Fruit fly (Drosophila melanogaster) whole organism, embryonic: ENCODE results near the gene CG43755.
A peak's percentile ranks its signal among the peaks of the same experiment; 100 is the strongest.

Experiments
- Asciz ChIP-seq: fragments of 200-800 bp; sonication (Bioruptor generic); optimal IDR thresholded peaks from 2 replicates; lab custom pipeline; 2017; ENCODE audit warnings: missing biosample characterization, mild to moderate bottlenecking, missing genetic modification characterization, missing genetic modification reagents
- Atf-2 ChIP-seq: fragments of 200-800 bp; sonication (Bioruptor generic); optimal IDR thresholded peaks from 2 replicates; lab custom pipeline; 2016; ENCODE audit warnings: missing biosample characterization, missing genetic modification characterization
- B-H1 ChIP-seq: fragments of 200-800 bp; sonication (Bioruptor generic); IDR thresholded peaks from 3 replicates; pipeline ENCODE4 v1.3.6; 2022; ENCODE audit warnings: missing biosample characterization, missing genetic modification characterization
- CG10366 ChIP-seq: fragments of 200-800 bp; sonication (Bioruptor generic); IDR thresholded peaks from 2 replicates; pipeline ENCODE4 v1.3.6; 2022; ENCODE audit warnings: missing biosample characterization, missing genetic modification characterization
- CG10979 ChIP-seq: fragments of 200-800 bp; sonication (Bioruptor generic); optimal IDR thresholded peaks from 2 replicates; lab custom pipeline; 2018; ENCODE audit warnings: missing biosample characterization, mild to moderate bottlenecking, missing genetic modification characterization, moderate library complexity
- CG11695 ChIP-seq: fragments of 200-800 bp; sonication (Bioruptor generic); IDR thresholded peaks from 3 replicates; pipeline ENCODE4 v1.3.6; 2022; ENCODE audit warnings: missing biosample characterization, missing genetic modification characterization
- CG11696 ChIP-seq: fragments of 200-800 bp; sonication (Bioruptor generic); IDR thresholded peaks from 2 replicates; pipeline ENCODE4 v1.3.6; 2022; ENCODE audit warnings: missing biosample characterization, missing genetic modification characterization
- CG12299 ChIP-seq: fragments of 200-800 bp; sonication (Bioruptor generic); optimal IDR thresholded peaks from 2 replicates; lab custom pipeline; 2018; ENCODE audit warnings: missing biosample characterization, mild to moderate bottlenecking, missing genetic modification characterization
- CG1233 ChIP-seq: fragments of 200-800 bp; sonication (Bioruptor generic); optimal IDR thresholded peaks from 4 replicates; lab custom pipeline; 2018; ENCODE audit warnings: missing biosample characterization, mild to moderate bottlenecking, missing genetic modification characterization
- CG13775 ChIP-seq: fragments of 200-800 bp; sonication (Bioruptor generic); optimal IDR thresholded peaks from 3 replicates; lab custom pipeline; 2017; ENCODE audit warnings: missing biosample characterization, mild to moderate bottlenecking, missing genetic modification characterization
- CG15696 ChIP-seq: fragments of 200-800 bp; sonication (Bioruptor generic); optimal IDR thresholded peaks from 2 replicates; lab custom pipeline; 2019; ENCODE audit warnings: missing biosample characterization, mild to moderate bottlenecking, missing genetic modification characterization, moderate library complexity
- CG1602 ChIP-seq: fragments of 200-800 bp; sonication (Bioruptor generic); optimal IDR thresholded peaks from 3 replicates; lab custom pipeline; 2016; ENCODE audit warnings: missing biosample characterization, missing genetic modification characterization
- CG1647 ChIP-seq: fragments of 200-800 bp; sonication (Bioruptor generic); optimal IDR thresholded peaks from 3 replicates; lab custom pipeline; 2016; ENCODE audit warnings: missing biosample characterization, missing genetic modification characterization
- CG16863 ChIP-seq: fragments of 200-800 bp; sonication (Bioruptor generic); optimal IDR thresholded peaks from 3 replicates; lab custom pipeline; 2016; ENCODE audit warnings: missing biosample characterization, missing genetic modification characterization
- CG18476 ChIP-seq: fragments of 200-800 bp; sonication (Bioruptor generic); optimal IDR thresholded peaks from 2 replicates; lab custom pipeline; 2016; ENCODE audit warnings: missing biosample characterization, mild to moderate bottlenecking, missing genetic modification characterization
- CG18619 ChIP-seq: fragments of 200-800 bp; sonication (Bioruptor generic); optimal IDR thresholded peaks from 3 replicates; lab custom pipeline; 2017; ENCODE audit warnings: missing biosample characterization, mild to moderate bottlenecking, missing genetic modification characterization
- CG32772 ChIP-seq: fragments of 200-800 bp; sonication (Bioruptor generic); IDR thresholded peaks from 2 replicates; pipeline ENCODE4 v1.3.6; 2022; ENCODE audit warnings: missing biosample characterization, missing genetic modification characterization
- CG5245 ChIP-seq: fragments of 200-800 bp; sonication (Bioruptor generic); optimal IDR thresholded peaks from 3 replicates; lab custom pipeline; 2016; ENCODE audit warnings: missing biosample characterization, missing genetic modification characterization
- CG6654 ChIP-seq: fragments of 200-800 bp; sonication (Bioruptor generic); optimal IDR thresholded peaks from 2 replicates; lab custom pipeline; 2017; ENCODE audit warnings: missing biosample characterization, mild to moderate bottlenecking, missing genetic modification characterization
- CG7745 ChIP-seq: fragments of 200-800 bp; sonication (Bioruptor generic); optimal IDR thresholded peaks from 2 replicates; lab custom pipeline; 2018; ENCODE audit warnings: missing biosample characterization, mild to moderate bottlenecking, missing genetic modification characterization, moderate library complexity
- CG8765 ChIP-seq: fragments of 200-800 bp; sonication (Bioruptor generic); IDR thresholded peaks from 2 replicates; pipeline ENCODE4 v1.3.6; 2022; ENCODE audit warnings: missing biosample characterization, missing genetic modification characterization
- Dfd ChIP-seq, 2 experiments: fragments of >200 bp; optimal IDR thresholded peaks; 2 replicates each; lab custom pipeline; 2017; ENCODE audit warnings: missing biosample characterization in 2 of 2, missing genetic modification characterization in 2 of 2
- E2f1 ChIP-seq: fragments of 200-800 bp; sonication (Bioruptor generic); IDR thresholded peaks from 2 replicates; pipeline ENCODE4 v1.3.6; 2022; ENCODE audit warnings: missing biosample characterization, missing genetic modification characterization
- HLHmδ ChIP-seq: fragments of 200-800 bp; sonication (Bioruptor generic); optimal IDR thresholded peaks from 2 replicates; lab custom pipeline; 2018; ENCODE audit warnings: missing biosample characterization, mild to moderate bottlenecking, missing genetic modification characterization, moderate library complexity
- Hmr ChIP-seq: fragments of 200-800 bp; sonication (Bioruptor generic); optimal IDR thresholded peaks from 3 replicates; lab custom pipeline; 2017; ENCODE audit warnings: mild to moderate bottlenecking, missing biosample characterization, missing genetic modification reagents, missing genetic modification characterization
- Kr ChIP-seq: fragments of 200-800 bp; sonication (Bioruptor generic); optimal IDR thresholded peaks from 2 replicates; lab custom pipeline; 2017; ENCODE audit warnings: missing biosample characterization, mild to moderate bottlenecking, missing genetic modification characterization
- Oli ChIP-seq: fragments of 200-800 bp; sonication (Bioruptor generic); optimal IDR thresholded peaks from 2 replicates; lab custom pipeline; 2018; ENCODE audit warnings: missing biosample characterization, mild to moderate bottlenecking, missing genetic modification characterization, moderate library complexity
- PHDP ChIP-seq: fragments of 200-800 bp; sonication (Bioruptor generic); optimal IDR thresholded peaks from 3 replicates; lab custom pipeline; 2018; ENCODE audit warnings: missing biosample characterization, mild to moderate bottlenecking, missing genetic modification characterization, moderate library complexity
- Rfx ChIP-seq: fragments of 200-800 bp; sonication (Bioruptor generic); IDR thresholded peaks from 2 replicates; pipeline ENCODE4 v1.3.6; 2022; ENCODE audit warnings: missing biosample characterization, missing genetic modification characterization
- Rx ChIP-seq: fragments of 200-800 bp; sonication (Bioruptor generic); IDR thresholded peaks from 2 replicates; pipeline ENCODE4 v1.3.6; 2022; ENCODE audit warnings: missing biosample characterization, missing genetic modification characterization
- Spps ChIP-seq: fragments of 200-800 bp; sonication (Bioruptor generic); optimal IDR thresholded peaks from 2 replicates; lab custom pipeline; 2018; ENCODE audit warnings: missing biosample characterization, mild to moderate bottlenecking, missing genetic modification characterization
- Xrp1 ChIP-seq: fragments of 200-800 bp; sonication (Bioruptor generic); IDR thresholded peaks from 2 replicates; pipeline ENCODE4 v1.3.6; 2022; ENCODE audit warnings: missing biosample characterization, missing genetic modification characterization
- bowl ChIP-seq: fragments of 200-800 bp; sonication (Bioruptor generic); IDR thresholded peaks from 2 replicates; pipeline ENCODE4 v1.3.6; 2022; ENCODE audit warnings: missing biosample characterization, missing genetic modification characterization
- cad ChIP-seq: fragments of >200 bp; optimal IDR thresholded peaks from 2 replicates; lab custom pipeline; 2017; ENCODE audit warnings: missing biosample characterization, missing genetic modification characterization
- ci ChIP-seq: fragments of 200-800 bp; sonication (Bioruptor generic); IDR thresholded peaks from 3 replicates; pipeline ENCODE4 v1.3.6; 2022; ENCODE audit warnings: missing biosample characterization, missing genetic modification characterization
- dan ChIP-seq: fragments of 200-800 bp; sonication (Bioruptor generic); IDR thresholded peaks from 2 replicates; pipeline ENCODE4 v1.3.6; 2022; ENCODE audit warnings: missing biosample characterization, missing genetic modification characterization
- grn ChIP-seq: fragments of 200-800 bp; sonication (Bioruptor generic); optimal IDR thresholded peaks from 3 replicates; lab custom pipeline; 2017; ENCODE audit warnings: missing biosample characterization, missing genetic modification characterization
- ham ChIP-seq: fragments of 200-800 bp; sonication (Bioruptor generic); IDR thresholded peaks from 2 replicates; pipeline ENCODE4 v1.3.6; 2022; ENCODE audit warnings: missing biosample characterization, missing genetic modification characterization
- mirr ChIP-seq: fragments of 200-800 bp; sonication (Bioruptor generic); optimal IDR thresholded peaks from 3 replicates; lab custom pipeline; 2018; ENCODE audit warnings: missing biosample characterization, mild to moderate bottlenecking, missing genetic modification characterization
- nau ChIP-seq: fragments of 200-800 bp; sonication (Bioruptor generic); optimal IDR thresholded peaks from 3 replicates; lab custom pipeline; 2017; ENCODE audit warnings: missing biosample characterization, mild to moderate bottlenecking, missing genetic modification characterization, missing genetic modification reagents
- nom ChIP-seq: fragments of 200-800 bp; sonication (Bioruptor generic); optimal IDR thresholded peaks from 2 replicates; lab custom pipeline; 2017; ENCODE audit warnings: missing biosample characterization, missing genetic modification characterization, mild to moderate bottlenecking, moderate library complexity, missing genetic modification reagents
- pan ChIP-seq, 4 experiments: fragments of >200 bp in 3 of 4; fragments of 200-800 bp in 1 of 4; sonication (Bioruptor generic) in 1 of 4; optimal IDR thresholded peaks in 3 of 4; IDR thresholded peaks in 1 of 4; 2 replicates each; pipeline versions ENCODE4 v1.3.6 to Lab custom; 2017 to 2022; ENCODE audit warnings: missing biosample characterization in 2 of 4, missing genetic modification characterization in 2 of 4, mixed read lengths in 1 of 4
- pho ChIP-seq: fragments of 200-800 bp; sonication (Bioruptor generic); optimal IDR thresholded peaks from 2 replicates; lab custom pipeline; 2016; ENCODE audit warnings: missing biosample characterization, missing genetic modification characterization
- pita ChIP-seq: fragments of 200-800 bp; sonication (Bioruptor generic); optimal IDR thresholded peaks from 2 replicates; lab custom pipeline; 2017; ENCODE audit warnings: missing biosample characterization, mild to moderate bottlenecking, missing genetic modification characterization
- ro ChIP-seq: fragments of 200-800 bp; sonication (Bioruptor generic); IDR thresholded peaks from 2 replicates; pipeline ENCODE4 v1.3.6; 2022; ENCODE audit warnings: missing biosample characterization, missing genetic modification characterization
- salm ChIP-seq: fragments of 200-800 bp; sonication (Bioruptor generic); optimal IDR thresholded peaks from 2 replicates; lab custom pipeline; 2018; ENCODE audit warnings: missing biosample characterization, mild to moderate bottlenecking, missing genetic modification characterization
- schlank ChIP-seq: fragments of 200-800 bp; sonication (Bioruptor generic); optimal IDR thresholded peaks from 2 replicates; lab custom pipeline; 2018; ENCODE audit warnings: missing biosample characterization, mild to moderate bottlenecking, missing genetic modification characterization
- sens ChIP-seq: fragments of 200-800 bp; sonication (Bioruptor generic); peaks from one replicate; lab custom pipeline; 2016; ENCODE audit warnings: missing biosample characterization, missing genetic modification characterization
- sug ChIP-seq: fragments of 200-800 bp; optimal IDR thresholded peaks from 2 replicates; lab custom pipeline; 2019; ENCODE audit warnings: missing biosample characterization, mild to moderate bottlenecking, missing genetic modification characterization, moderate library complexity
- unpg ChIP-seq: fragments of 200-800 bp; sonication (Bioruptor generic); optimal IDR thresholded peaks from 3 replicates; lab custom pipeline; 2018; ENCODE audit warnings: missing biosample characterization, mild to moderate bottlenecking, missing genetic modification characterization, moderate library complexity
- usp ChIP-seq: fragments of >200 bp; optimal IDR thresholded peaks from 2 replicates; lab custom pipeline; 2017; ENCODE audit warnings: missing biosample characterization, missing genetic modification characterization
- yki ChIP-seq: fragments of >200 bp; optimal IDR thresholded peaks from 3 replicates; lab custom pipeline; 2018
- zen ChIP-seq: fragments of 200-800 bp; sonication (Bioruptor generic); optimal IDR thresholded peaks from 3 replicates; lab custom pipeline; 2018; ENCODE audit warnings: missing biosample characterization, mild to moderate bottlenecking, missing genetic modification characterization, moderate library complexity

The CG43755 gene

dm6 chr2L:377780-378222 is 48.2 kb upstream of the CG43755 start, which contains the start of gene al (continued):
- no peak for TF ChIP-seq Spps (tag; lab: Kevin White, UChicago)
- TF ChIP-seq yki: no peak
- TF ChIP-seq Rfx (GFP tag; lab: Robert Waterston, UW): no peak
- TF ChIP-seq pita (GFP tag; lab: Kevin White, UChicago): no peak
- TF ChIP-seq CG8765 (GFP tag; lab: Robert Waterston, UW): no peak
- no peak for TF ChIP-seq CG1647 (GFP tag; lab: Kevin White, UChicago)
- TF ChIP-seq Asciz (GFP tag; lab: Kevin White, UChicago): no peak
- TF ChIP-seq CG5245 (GFP tag; lab: Kevin White, UChicago): no peak
- peak; percentile 61 for TF ChIP-seq grn
- TF ChIP-seq ci: peak; percentile 69; the same call in 2 of the 3 replicates
- no peak for TF ChIP-seq CG12299 (tag; lab: Kevin White, UChicago)
- TF ChIP-seq CG10979 (tag; lab: Kevin White, UChicago): no peak
- TF ChIP-seq schlank: no peak
- no peak for TF ChIP-seq CG11696 (GFP tag; lab: Robert Waterston, UW)
- TF ChIP-seq CG10366 (GFP tag; lab: Robert Waterston, UW): no peak
- TF ChIP-seq CG18476 (GFP tag; lab: Kevin White, UChicago): no peak
- no peak for TF ChIP-seq CG13775
- no peak for TF ChIP-seq pan (optimal IDR thresholded peaks at IDR 0.05; lab: Kevin White, UChicago)
- TF ChIP-seq pan (GFP tag; optimal IDR thresholded peaks at IDR 0.05 in 1 of 2, IDR thresholded peaks at IDR 0.05 in 1 of 2): peak in 1 of 2 experiments; percentile 12
- TF ChIP-seq CG7745: no peak
- no peak for TF ChIP-seq CG1233
- TF ChIP-seq salm (tag; lab: Kevin White, UChicago): no peak
- TF ChIP-seq CG15696: no peak
- TF ChIP-seq CG32772: no peak
- no peak for TF ChIP-seq dan (GFP tag; lab: Robert Waterston, UW)
- TF ChIP-seq CG6654: no peak
- no peak for TF ChIP-seq CG11695 (GFP tag; lab: Robert Waterston, UW)
- no peak for TF ChIP-seq HLHmδ
- TF ChIP-seq CG18619: no peak
- no peak for TF ChIP-seq Oli (tag; lab: Kevin White, UChicago)
- no peak for TF ChIP-seq Atf-2 (GFP tag; lab: Kevin White, UChicago)
- no peak for TF ChIP-seq cad
- no peak for TF ChIP-seq CG1602 (GFP tag; lab: Kevin White, UChicago)
- TF ChIP-seq ham: no peak
- TF ChIP-seq bowl: no peak
- TF ChIP-seq mirr: peak; percentile 10
- peak; percentile 12 for TF ChIP-seq sens
- no peak for TF ChIP-seq CG16863 (GFP tag; lab: Kevin White, UChicago)
- no peak for TF ChIP-seq PHDP (tag; lab: Kevin White, UChicago)
- TF ChIP-seq nom: no peak
- TF ChIP-seq sug (tag; lab: Kevin White, UChicago): peak; percentile 50
- no peak for TF ChIP-seq Kr
- TF ChIP-seq Rx: no peak
- TF ChIP-seq pho (GFP tag; lab: Kevin White, UChicago): no peak
- no peak for TF ChIP-seq zen
- TF ChIP-seq Xrp1 (GFP tag; lab: Robert Waterston, UW): no peak
- no peak for TF ChIP-seq Hmr (GFP tag; lab: Kevin White, UChicago)
- no peak for TF ChIP-seq Dfd (GFP tag; optimal IDR thresholded peaks at IDR 0.05; lab: Kevin White, UChicago)
- no peak for TF ChIP-seq B-H1 (GFP tag; lab: Robert Waterston, UW)
- TF ChIP-seq E2f1 (GFP tag; lab: Robert Waterston, UW): no peak
- no peak for TF ChIP-seq ro (GFP tag; lab: Robert Waterston, UW)
- no peak for TF ChIP-seq usp
- no peak for TF ChIP-seq unpg (GFP tag; lab: Kevin White, UChicago)
- no peak for TF ChIP-seq nau (GFP tag; lab: Kevin White, UChicago)
